Worm (Caenorhabditis elegans) whole organism, young adult: ENCODE results near the gene R05G6.4.

Experiments
- B0019.2 ChIP-seq: fragments of 200-800 bp; sonication (Bioruptor generic); conservative IDR thresholded peaks from 2 replicates; pipeline ENCODE4 v1.3.6; 2022; ENCODE audit warnings: missing genetic modification reagents, missing genetic modification characterization, missing compliant biosample characterization
- aptf-2 ChIP-seq: fragments of 200-800 bp; sonication (Bioruptor generic); conservative IDR thresholded peaks from 2 replicates; pipeline ENCODE4 v1.3.6; 2022; ENCODE audit warnings: missing genetic modification reagents, missing genetic modification characterization, missing compliant biosample characterization
- attf-5 ChIP-seq: fragments of 200-800 bp; sonication (Bioruptor generic); optimal IDR thresholded peaks from 2 replicates; lab custom pipeline; 2018; ENCODE audit warnings: mild to moderate bottlenecking, missing genetic modification characterization, missing compliant biosample characterization
- ceh-40 ChIP-seq: fragments of 200-800 bp; sonication (Bioruptor generic); IDR thresholded peaks from 2 replicates; pipeline ENCODE4 v1.3.6; 2022; ENCODE audit warnings: missing genetic modification characterization, missing compliant biosample characterization
- hrde-1 ChIP-seq: sonication (generic microtip); optimal IDR thresholded peaks from 2 replicates; lab custom pipeline; 2016; ENCODE audit warnings: missing genetic modification characterization, mild to moderate bottlenecking, missing compliant biosample characterization, moderate library complexity, missing genotype, missing genetic modification reagents, borderline replicate concordance
- rcor-1 ChIP-seq: fragments of 200-800 bp; sonication (Bioruptor generic); IDR thresholded peaks from 2 replicates; pipeline ENCODE4 v1.3.6; 2022; ENCODE audit warnings: missing genetic modification reagents, missing genetic modification characterization, missing compliant biosample characterization

- TF ChIP-seq attf-5 (GFP tag; lab: Kevin White, UChicago) = no peak
- no peak for TF ChIP-seq rcor-1 (GFP tag; lab: Robert Waterston, UW)
- no peak for TF ChIP-seq hrde-1 (tag; lab: Kevin White, UChicago)
- no peak for TF ChIP-seq ceh-40
- TF ChIP-seq B0019.2 = no peak
- TF ChIP-seq aptf-2 = no peak
Measured at ce11 chrIV:7516167-7516566, 3.1 kb downstream of the R05G6.4 start, which contains the start of the genes R05G6.9 and R05G6.3.
